Worm (Caenorhabditis elegans) whole organism, midembryonic: Measurements from ENCODE around the gene clec-255.
A peak's percentile ranks its signal among the peaks of the same experiment; 100 is the strongest.

ENCODE experiments used
- T22C8.4 ChIP-seq: fragments of 200-800 bp; sonication (Bioruptor generic); IDR thresholded peaks from 2 replicates; pipeline ENCODE4 v1.3.6; 2022; ENCODE audit warnings: missing genetic modification characterization, missing compliant biosample characterization
- cog-1 ChIP-seq: sonication (generic microtip); optimal IDR thresholded peaks from 2 replicates; lab custom pipeline; 2016; ENCODE audit warnings: missing genetic modification characterization, missing compliant biosample characterization
- flt-1 ChIP-seq: fragments of 200-800 bp; sonication (Bioruptor generic); IDR thresholded peaks from 2 replicates; pipeline ENCODE4 v1.3.6; 2022; ENCODE audit warnings: missing genetic modification characterization, missing compliant biosample characterization
- klf-2 ChIP-seq: fragments of 200-800 bp; sonication (Bioruptor generic); conservative IDR thresholded peaks from 2 replicates; pipeline ENCODE4 v1.3.6; 2022; ENCODE audit warnings: missing genetic modification reagents, missing genetic modification characterization, missing compliant biosample characterization
- med-1 ChIP-seq: sonication (generic microtip); optimal IDR thresholded peaks from 2 replicates; lab custom pipeline; 2017; ENCODE audit warnings: missing genetic modification characterization, mild to moderate bottlenecking, missing compliant biosample characterization, antibody characterized with exemption, missing genetic modification reagents; ENCODE audit not compliant: insufficient read depth
- ref-1 ChIP-seq: fragments of 200-800 bp; sonication (Bioruptor generic); conservative IDR thresholded peaks from 2 replicates; pipeline ENCODE4 v1.3.6; 2022; ENCODE audit warnings: missing genetic modification reagents, missing genetic modification characterization, missing compliant biosample characterization
- tab-1 ChIP-seq: fragments of 200-800 bp; sonication (Bioruptor generic); IDR thresholded peaks from 2 replicates; pipeline ENCODE4 v1.3.6; 2022; ENCODE audit warnings: missing genetic modification characterization, missing compliant biosample characterization
- ztf-23 ChIP-seq: fragments of 200-800 bp; sonication (Bioruptor generic); IDR thresholded peaks from 2 replicates; pipeline ENCODE4 v1.3.6; 2022; ENCODE audit warnings: missing genetic modification reagents, missing genetic modification characterization, missing compliant biosample characterization
- ztf-29 ChIP-seq: fragments of 200-800 bp; sonication (Bioruptor generic); IDR thresholded peaks from 2 replicates; pipeline ENCODE4 v1.3.6; 2022; ENCODE audit warnings: missing genetic modification reagents, missing genetic modification characterization, missing compliant biosample characterization

The clec-255 gene

DNA sequence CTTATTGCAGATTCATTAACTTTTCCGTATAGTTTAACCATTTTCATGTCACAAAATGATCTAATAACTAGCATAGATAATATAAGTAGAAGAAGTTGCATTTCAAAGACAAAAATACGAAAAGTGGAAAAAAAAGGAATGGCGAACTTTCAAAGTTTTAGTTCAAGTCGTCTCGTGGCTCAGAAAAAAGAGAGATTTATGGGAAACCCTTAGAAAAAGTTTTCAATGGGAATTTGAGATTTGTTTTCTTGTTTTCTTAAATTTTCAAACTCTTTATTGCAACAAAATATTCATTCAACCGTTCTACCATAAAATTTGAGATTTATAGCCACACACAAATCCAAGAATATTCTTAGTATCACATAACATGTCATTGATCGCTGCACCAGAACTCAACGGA, 28.4 kb downstream of the clec-255 start, which contains the start of gene clec-250:
Gene clec-250 (minus strand): TSS at position 101 of the 400 bp plus-strand sequence.
- TF ChIP-seq cog-1 (no peak), med-1 (GFP tag; lab: Kevin White, UChicago) (no peak), T22C8.4 (no peak), ztf-23 (GFP tag; lab: Robert Waterston, UW) (no peak)

DNA sequence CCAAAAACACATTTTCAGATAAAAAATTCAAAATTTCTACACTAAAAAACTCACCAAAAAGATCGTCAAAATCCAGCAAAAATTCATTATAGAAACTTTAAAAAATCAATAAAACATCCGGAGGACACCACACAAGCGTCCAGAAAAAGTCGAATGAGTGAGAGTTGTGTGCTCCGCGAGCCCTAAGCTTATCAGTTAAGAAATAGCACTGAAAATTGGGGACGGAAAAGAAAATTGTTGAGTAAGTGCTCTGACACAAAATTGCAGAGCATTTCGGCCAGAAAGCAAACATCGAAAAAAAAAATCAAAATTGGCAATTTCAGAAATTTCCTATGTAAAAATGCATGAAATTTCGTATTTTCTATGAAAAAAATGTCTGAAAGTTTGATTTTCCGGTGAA, 32.9 kb downstream of the clec-255 start:
- no peak for TF ChIP-seq ztf-29
- no peak for TF ChIP-seq T22C8.4
- TF ChIP-seq cog-1, result no peak
- TF ChIP-seq ztf-23 (GFP tag; lab: Robert Waterston, UW), result no peak
- TF ChIP-seq ref-1 (GFP tag; lab: Robert Waterston, UW), result no peak

- TF ChIP-seq tab-1 (GFP tag; lab: Robert Waterston, UW) (no peak), ref-1 (GFP tag; lab: Robert Waterston, UW) (no peak), cog-1 (no peak), ztf-29 (no peak), klf-2 (GFP tag; lab: Robert Waterston, UW) (no peak), ztf-23 (GFP tag; lab: Robert Waterston, UW) (no peak), flt-1 (GFP tag; lab: Robert Waterston, UW) (no peak), med-1 (GFP tag; lab: Kevin White, UChicago) (no peak), T22C8.4 (no peak)
Observed at ce11 chrV:18734381-18734780, 36.1 kb downstream of the clec-255 start, which contains the start of gene scl-20. Gene scl-20 (minus strand): TSS chrV:18734481.

ce11 chrV:18733942-18734341, 36.6 kb downstream of the clec-255 start:
- TF ChIP-seq cog-1 (no peak), med-1 (GFP tag; lab: Kevin White, UChicago) (no peak), ztf-23 (GFP tag; lab: Robert Waterston, UW) (no peak), tab-1 (GFP tag; lab: Robert Waterston, UW) (no peak), ref-1 (GFP tag; lab: Robert Waterston, UW) (no peak), flt-1 (GFP tag; lab: Robert Waterston, UW) (no peak), ztf-29 (no peak), klf-2 (GFP tag; lab: Robert Waterston, UW) (no peak), T22C8.4 (no peak)

- no peak for TF ChIP-seq ref-1 (GFP tag; lab: Robert Waterston, UW)
- no peak for TF ChIP-seq med-1 (GFP tag; lab: Kevin White, UChicago)
- no peak for TF ChIP-seq flt-1 (GFP tag; lab: Robert Waterston, UW)
- TF ChIP-seq ztf-23 (GFP tag; lab: Robert Waterston, UW), result no peak
- no peak for TF ChIP-seq T22C8.4
- TF ChIP-seq cog-1, result no peak
- no peak for TF ChIP-seq tab-1 (GFP tag; lab: Robert Waterston, UW)
- no peak for TF ChIP-seq klf-2 (GFP tag; lab: Robert Waterston, UW)
- TF ChIP-seq ztf-29, result no peak
Observed at ce11 chrV:18731579-18732041, 38.9 kb downstream of the clec-255 start, which contains the start of the genes asp-18 and scl-19. Gene asp-18 (minus strand): TSS chrV:18731679. Gene scl-19 (plus strand): TSS chrV:18731991.

ce11 chrV:18729324-18729924, 41.1 kb downstream of the clec-255 start, which contains the start of gene asp-19:
Gene asp-19 (minus strand): TSS chrV:18729374.
- TF ChIP-seq med-1 (GFP tag; lab: Kevin White, UChicago), result no peak
- TF ChIP-seq ztf-29, result no peak
- no peak for TF ChIP-seq klf-2 (GFP tag; lab: Robert Waterston, UW)
- TF ChIP-seq ztf-23 (GFP tag; lab: Robert Waterston, UW), result no peak
- no peak for TF ChIP-seq T22C8.4
- no peak for TF ChIP-seq flt-1 (GFP tag; lab: Robert Waterston, UW)
- no peak for TF ChIP-seq cog-1
- no peak for TF ChIP-seq tab-1 (GFP tag; lab: Robert Waterston, UW)
- TF ChIP-seq ref-1 (GFP tag; lab: Robert Waterston, UW), result no peak

DNA sequence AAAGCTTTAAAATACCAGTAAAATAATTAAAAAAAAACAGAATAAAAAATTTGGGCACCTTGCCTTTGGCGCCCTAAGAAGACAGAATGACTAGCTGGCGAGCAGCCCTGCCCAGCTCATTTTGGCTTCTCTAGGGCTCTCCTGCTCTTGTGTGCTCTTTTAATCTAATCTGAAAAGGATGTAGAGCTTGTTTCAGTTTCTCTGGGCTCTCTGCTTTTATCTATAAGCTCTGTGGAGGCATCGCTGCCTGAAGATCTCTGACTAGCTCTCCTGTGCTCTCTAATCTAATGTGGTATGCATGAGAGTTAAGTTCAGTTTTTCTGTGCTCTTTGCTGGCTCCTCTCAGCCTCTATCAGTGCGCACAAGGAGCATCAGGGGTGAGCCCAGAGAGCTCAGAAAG, 44.7 kb downstream of the clec-255 start:
- TF ChIP-seq flt-1 (GFP tag; lab: Robert Waterston, UW) (no peak), tab-1 (GFP tag; lab: Robert Waterston, UW) (no peak)

- no peak for TF ChIP-seq T22C8.4
- no peak for TF ChIP-seq ztf-29
- no peak for TF ChIP-seq tab-1 (GFP tag; lab: Robert Waterston, UW)
Observed at ce11 chrV:18724076-18724475, 46.4 kb downstream of the clec-255 start.

DNA sequence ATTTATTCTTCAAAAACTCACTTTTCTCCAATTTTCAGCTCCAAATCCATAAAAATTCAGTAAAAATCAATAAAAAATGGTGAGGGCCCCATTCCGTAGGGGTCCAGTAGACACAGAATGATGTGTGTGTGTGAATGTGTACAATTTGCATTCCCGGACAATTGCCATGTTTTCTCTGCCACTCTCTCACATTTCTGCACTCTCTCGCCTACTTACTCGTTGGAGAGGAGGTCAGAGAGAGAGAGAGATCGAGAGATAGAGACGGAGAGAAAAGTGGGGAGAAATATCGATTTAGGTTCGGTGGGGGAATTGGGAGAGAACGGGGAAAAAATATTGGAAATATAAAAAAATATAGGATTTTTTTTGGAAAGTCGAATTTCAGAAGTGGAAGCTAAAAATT, 46.9 kb downstream of the clec-255 start:
- peak; percentile 99 for TF ChIP-seq T22C8.4
- TF ChIP-seq cog-1, result peak; percentile 97
- TF ChIP-seq tab-1 (GFP tag; lab: Robert Waterston, UW), result no peak
- TF ChIP-seq ztf-29, result no peak

- TF ChIP-seq med-1 (GFP tag; lab: Kevin White, UChicago) (no peak), tab-1 (GFP tag; lab: Robert Waterston, UW) (0 out of 2 replicates have a peak, but pooled peaks have one; percentile 53), T22C8.4 (0 out of 2 replicates have a peak, but pooled peaks have one; percentile 12)
Observed at ce11 chrV:18722510-18723299, 47.8 kb downstream of the clec-255 start.
